Worm (Caenorhabditis elegans): ENCODE results near the gene F55G1.15.

ce11 chrIV:7506711-7507110 is 5.5 kb upstream of the F55G1.15 start:
- TF ChIP-seq nhr-237 (tag; optimal IDR thresholded peaks at IDR 0.05) (no peak), unc-120 (tag; optimal IDR thresholded peaks at IDR 0.05; ENCODE audit: poor library complexity, severe bottlenecking) (no peak), hlh-1 (tag; optimal IDR thresholded peaks at IDR 0.05) (no peak), nhr-12 (tag; optimal IDR thresholded peaks at IDR 0.05) (no peak), snpc-4 (tag; optimal IDR thresholded peaks at IDR 0.05) (no peak), pha-4 (tag; optimal IDR thresholded peaks at IDR 0.05) (no peak), lsy-2 (tag; optimal IDR thresholded peaks at IDR 0.05) (no peak), ham-2 (GFP tag; optimal IDR thresholded peaks at IDR 0.05) (no peak), nhr-28 (tag; optimal IDR thresholded peaks at IDR 0.05) (no peak), ces-1 (GFP tag; optimal IDR thresholded peaks at IDR 0.05) (no peak), mep-1 (tag; optimal IDR thresholded peaks at IDR 0.05) (no peak)

All from whole organism, mixed stage, embryonic.